Fruit fly (Drosophila melanogaster): Measurements from ENCODE around the gene Cyp4ae1.

- TF ChIP-seq Dll (optimal IDR thresholded peaks at IDR 0.05) (no peak), EcR (GFP tag; optimal IDR thresholded peaks at IDR 0.05) (no peak), usp (GFP tag; optimal IDR thresholded peaks at IDR 0.05) (no peak)
Observed at dm6 chrX:2191896-2192295, 13.1 kb downstream of the Cyp4ae1 start.

Data from whole organism.